Worm (Caenorhabditis elegans): ENCODE results near the gene K02D10.1.

ce11 chrIII:8771851-8772250 is 2.5 kb downstream of the K02D10.1 start, which contains the start of gene K02D10.3:
- no peak for TF ChIP-seq T26A5.8 (tag; optimal IDR thresholded peaks at IDR 0.05)
- no peak for TF ChIP-seq ztf-28 (GFP tag; IDR thresholded peaks at IDR 0.05)
- TF ChIP-seq unc-62 (GFP tag; optimal IDR thresholded peaks at IDR 0.05) = no peak
- TF ChIP-seq ama-1 (optimal IDR thresholded peaks at IDR 0.05) = no peak
- no peak for TF ChIP-seq ama-1 (GFP tag; optimal IDR thresholded peaks at IDR 0.05)
- no peak for TF ChIP-seq B0261.1 (tag; optimal IDR thresholded peaks at IDR 0.05)
- no peak for TF ChIP-seq akir-1 (GFP tag; optimal IDR thresholded peaks at IDR 0.05)
- no peak for TF ChIP-seq sea-2 (GFP tag; IDR thresholded peaks at IDR 0.05)
- no peak for TF ChIP-seq madf-8 (GFP tag; conservative IDR thresholded peaks at IDR 0.05)
- TF ChIP-seq ceh-91 (GFP tag; IDR thresholded peaks at IDR 0.05) = no peak
- no peak for TF ChIP-seq Y53G8AR.9 (GFP tag; conservative IDR thresholded peaks at IDR 0.05)
- TF ChIP-seq him-1 (tag; optimal IDR thresholded peaks at IDR 0.05) = no peak

All from whole organism, young adult.